Fruit fly (Drosophila melanogaster) whole organism, embryonic: ENCODE data around the gene Tsp66A.

Experiments used
- Abd-B ChIP-seq: fragments of 200-800 bp; sonication (Bioruptor generic); optimal IDR thresholded peaks from 2 replicates; lab custom pipeline; 2018; ENCODE audit warnings: missing biosample characterization, mild to moderate bottlenecking, missing genetic modification characterization, moderate library complexity
- Antp ChIP-seq: fragments of 200-800 bp; sonication (Bioruptor generic); optimal IDR thresholded peaks from 3 replicates; lab custom pipeline; 2016; ENCODE audit warnings: missing biosample characterization, missing genetic modification characterization
- Awh ChIP-seq: fragments of 200-800 bp; sonication (Bioruptor generic); IDR thresholded peaks from 2 replicates; pipeline ENCODE4, ENCODE4 v1.3.6; 2022; ENCODE audit warnings: missing biosample characterization, missing genetic modification characterization
- CG10147 ChIP-seq: fragments of 200-800 bp; sonication (Bioruptor generic); optimal IDR thresholded peaks from 2 replicates; lab custom pipeline; 2019; ENCODE audit warnings: missing biosample characterization, mild to moderate bottlenecking, missing genetic modification characterization, moderate library complexity
- CG10321 ChIP-seq: fragments of 200-800 bp; sonication (Bioruptor generic); IDR thresholded peaks from 2 replicates; pipeline ENCODE4 v1.3.6; 2022; ENCODE audit warnings: missing biosample characterization, missing genetic modification characterization
- CG11093 ChIP-seq: fragments of 200-800 bp; sonication (Bioruptor generic); IDR thresholded peaks from 3 replicates; pipeline ENCODE4 v1.3.6; 2022; ENCODE audit warnings: missing biosample characterization, missing genetic modification characterization
- CG1233 ChIP-seq: fragments of 200-800 bp; sonication (Bioruptor generic); optimal IDR thresholded peaks from 4 replicates; lab custom pipeline; 2018; ENCODE audit warnings: missing biosample characterization, mild to moderate bottlenecking, missing genetic modification characterization
- CG13775 ChIP-seq: fragments of 200-800 bp; sonication (Bioruptor generic); optimal IDR thresholded peaks from 3 replicates; lab custom pipeline; 2017; ENCODE audit warnings: missing biosample characterization, mild to moderate bottlenecking, missing genetic modification characterization
- CG14441 ChIP-seq: fragments of 200-800 bp; sonication (Bioruptor generic); IDR thresholded peaks from 2 replicates; pipeline ENCODE4 v1.3.6; 2022; ENCODE audit warnings: missing biosample characterization, missing genetic modification characterization
- CG1603 ChIP-seq: fragments of 200-800 bp; sonication (Bioruptor generic); optimal IDR thresholded peaks from 2 replicates; lab custom pipeline; 2019; ENCODE audit warnings: missing biosample characterization, mild to moderate bottlenecking, missing genetic modification characterization, moderate library complexity
- CG17186 ChIP-seq: fragments of 200-800 bp; sonication (Bioruptor generic); optimal IDR thresholded peaks from 3 replicates; lab custom pipeline; 2017; ENCODE audit warnings: missing biosample characterization, missing genetic modification reagents, missing genetic modification characterization
- CG1832 ChIP-seq: fragments of 200-800 bp; sonication (Bioruptor generic); optimal IDR thresholded peaks from 2 replicates; lab custom pipeline; 2017; ENCODE audit warnings: missing biosample characterization, mild to moderate bottlenecking, missing genetic modification characterization, inconsistent platforms
- CG2199 ChIP-seq: fragments of 200-800 bp; sonication (Bioruptor generic); IDR thresholded peaks from 3 replicates; pipeline ENCODE4 v1.3.6; 2022; ENCODE audit warnings: missing biosample characterization, missing genetic modification characterization
- CG2678 ChIP-seq: fragments of 200-800 bp; sonication (Bioruptor generic); optimal IDR thresholded peaks from 3 replicates; lab custom pipeline; 2019; ENCODE audit warnings: missing biosample characterization, mild to moderate bottlenecking, missing genetic modification characterization, moderate library complexity
- CG2712 ChIP-seq: fragments of 200-800 bp; optimal IDR thresholded peaks from 3 replicates; lab custom pipeline; 2019; ENCODE audit warnings: missing biosample characterization, mild to moderate bottlenecking, missing genetic modification characterization, moderate library complexity
- CG31365 ChIP-seq: fragments of 200-800 bp; sonication (Bioruptor generic); optimal IDR thresholded peaks from 2 replicates; lab custom pipeline; 2018; ENCODE audit warnings: missing biosample characterization, mild to moderate bottlenecking, missing genetic modification characterization
- CG33213 ChIP-seq: fragments of 200-800 bp; sonication (Bioruptor generic); optimal IDR thresholded peaks from 3 replicates; lab custom pipeline; 2016; ENCODE audit warnings: missing biosample characterization, missing genetic modification characterization
- CG3847 ChIP-seq: fragments of 200-800 bp; sonication (Bioruptor generic); IDR thresholded peaks from 2 replicates; pipeline ENCODE4 v1.3.6; 2022; ENCODE audit warnings: missing biosample characterization, missing genetic modification characterization
- CG6689 ChIP-seq: fragments of 200-800 bp; sonication (Bioruptor generic); IDR thresholded peaks from 2 replicates; pipeline ENCODE4 v1.3.6; 2022; ENCODE audit warnings: missing biosample characterization, missing genetic modification characterization
- CG7357 ChIP-seq: fragments of 200-800 bp; sonication (Bioruptor generic); IDR thresholded peaks from 3 replicates; pipeline ENCODE4 v1.3.6; 2022; ENCODE audit warnings: missing biosample characterization, missing genetic modification characterization
- CG7839 ChIP-seq: fragments of 200-800 bp; sonication (Bioruptor generic); optimal IDR thresholded peaks from 3 replicates; lab custom pipeline; 2018; ENCODE audit warnings: missing biosample characterization, mild to moderate bottlenecking, missing genetic modification characterization, moderate library complexity
- CG8388 ChIP-seq: fragments of 200-800 bp; sonication (Bioruptor generic); optimal IDR thresholded peaks from 2 replicates; lab custom pipeline; 2019; ENCODE audit warnings: missing biosample characterization, mild to moderate bottlenecking, missing genetic modification characterization, moderate library complexity
- D19B ChIP-seq: fragments of 200-800 bp; sonication (Bioruptor generic); optimal IDR thresholded peaks from 2 replicates; lab custom pipeline; 2017; ENCODE audit warnings: missing biosample characterization, mild to moderate bottlenecking, missing genetic modification characterization
- Dek ChIP-seq: fragments of 200-800 bp; sonication (Bioruptor generic); optimal IDR thresholded peaks from 3 replicates; lab custom pipeline; 2019; ENCODE audit warnings: missing biosample characterization, mild to moderate bottlenecking, missing genetic modification characterization, moderate library complexity
- Lhr ChIP-seq: fragments of 200-800 bp; sonication (Bioruptor generic); optimal IDR thresholded peaks from 3 replicates; lab custom pipeline; 2017; ENCODE audit warnings: mild to moderate bottlenecking, missing biosample characterization, missing genetic modification reagents, missing genetic modification characterization
- Max ChIP-seq: fragments of 200-800 bp; sonication (Bioruptor generic); optimal IDR thresholded peaks from 2 replicates; lab custom pipeline; 2016; ENCODE audit warnings: missing biosample characterization, mild to moderate bottlenecking, missing genetic modification characterization
- NC2β ChIP-seq: fragments of 200-800 bp; sonication (Bioruptor generic); optimal IDR thresholded peaks from 2 replicates; lab custom pipeline; 2016; ENCODE audit warnings: missing biosample characterization, missing genetic modification characterization
- Xrp1 ChIP-seq: fragments of 200-800 bp; sonication (Bioruptor generic); IDR thresholded peaks from 2 replicates; pipeline ENCODE4 v1.3.6; 2022; ENCODE audit warnings: missing biosample characterization, missing genetic modification characterization
- amos ChIP-seq: fragments of 200-800 bp; sonication (Bioruptor generic); IDR thresholded peaks from 2 replicates; pipeline ENCODE4 v1.3.6; 2022; ENCODE audit warnings: missing biosample characterization, missing genetic modification characterization; ENCODE audit not compliant: partially characterized antibody
- bbx ChIP-seq: fragments of 200-800 bp; sonication (Bioruptor generic); IDR thresholded peaks from 2 replicates; pipeline ENCODE4 v1.3.6; 2022; ENCODE audit warnings: missing biosample characterization, missing genetic modification characterization; ENCODE audit not compliant: partially characterized antibody
- bcd ChIP-seq: fragments of 200-800 bp; sonication (Bioruptor generic); optimal IDR thresholded peaks from 2 replicates; lab custom pipeline; 2017; ENCODE audit warnings: missing biosample characterization, mild to moderate bottlenecking, missing genetic modification characterization
- ci ChIP-seq: fragments of 200-800 bp; sonication (Bioruptor generic); IDR thresholded peaks from 3 replicates; pipeline ENCODE4 v1.3.6; 2022; ENCODE audit warnings: missing biosample characterization, missing genetic modification characterization
- dmrt11E ChIP-seq: fragments of 200-800 bp; sonication (Bioruptor generic); optimal IDR thresholded peaks from 3 replicates; lab custom pipeline; 2018; ENCODE audit warnings: missing biosample characterization, mild to moderate bottlenecking, missing genetic modification characterization, moderate library complexity
- esg ChIP-seq: fragments of 200-800 bp; sonication (Bioruptor generic); conservative IDR thresholded peaks from 2 replicates; pipeline ENCODE4 v1.3.6; 2022; ENCODE audit warnings: missing biosample characterization, missing genetic modification characterization
- ewg ChIP-seq: fragments of 200-800 bp; sonication (Bioruptor generic); optimal IDR thresholded peaks from 3 replicates; lab custom pipeline; 2017; ENCODE audit warnings: mild to moderate bottlenecking, missing biosample characterization, missing genetic modification reagents, missing genetic modification characterization
- exex ChIP-seq: fragments of 200-800 bp; sonication (Bioruptor generic); optimal IDR thresholded peaks from 4 replicates; lab custom pipeline; 2018; ENCODE audit warnings: missing biosample characterization, mild to moderate bottlenecking, missing genetic modification characterization, moderate library complexity
- gcm2 ChIP-seq: fragments of 200-800 bp; sonication (Bioruptor generic); optimal IDR thresholded peaks from 2 replicates; lab custom pipeline; 2016; ENCODE audit warnings: missing biosample characterization, missing genetic modification characterization
- hth ChIP-seq: fragments of >200 bp; optimal IDR thresholded peaks from 2 replicates; lab custom pipeline; 2017; ENCODE audit warnings: inconsistent platforms
- ken ChIP-seq: fragments of 200-800 bp; sonication (Bioruptor generic); IDR thresholded peaks from 3 replicates; pipeline ENCODE4 v1.3.6; 2022; ENCODE audit warnings: missing biosample characterization, missing genetic modification characterization
- knrl ChIP-seq: fragments of 200-800 bp; sonication (Bioruptor generic); IDR thresholded peaks from 3 replicates; pipeline ENCODE4 v1.3.6; 2022; ENCODE audit warnings: missing biosample characterization, missing genetic modification characterization; ENCODE audit not compliant: partially characterized antibody
- lbe ChIP-seq: fragments of 200-800 bp; sonication (Bioruptor generic); optimal IDR thresholded peaks from 2 replicates; lab custom pipeline; 2016; ENCODE audit warnings: missing biosample characterization, mild to moderate bottlenecking, missing genetic modification characterization
- lilli ChIP-seq: fragments of 200-800 bp; sonication (Bioruptor generic); optimal IDR thresholded peaks from 3 replicates; lab custom pipeline; 2016; ENCODE audit warnings: missing biosample characterization, missing genetic modification characterization
- maf-S ChIP-seq: fragments of 200-800 bp; sonication (Bioruptor generic); optimal IDR thresholded peaks from 2 replicates; lab custom pipeline; 2016; ENCODE audit warnings: missing biosample characterization, missing genetic modification characterization
- nmo ChIP-seq: fragments of 200-800 bp; sonication (Bioruptor generic); optimal IDR thresholded peaks from 2 replicates; lab custom pipeline; 2018; ENCODE audit warnings: missing biosample characterization, mild to moderate bottlenecking, missing genetic modification characterization, moderate library complexity
- ranshi ChIP-seq: fragments of 200-800 bp; sonication (Bioruptor generic); IDR thresholded peaks from 2 replicates; pipeline ENCODE4 v1.3.6; 2022; ENCODE audit warnings: missing biosample characterization, missing genetic modification characterization
- rib ChIP-seq: fragments of 200-800 bp; sonication (Bioruptor generic); IDR thresholded peaks from 2 replicates; pipeline ENCODE4 v1.3.6; 2022; ENCODE audit warnings: missing biosample characterization, missing genetic modification characterization
- slbo ChIP-seq: fragments of 200-800 bp; sonication (Bioruptor generic); IDR thresholded peaks from 2 replicates; pipeline ENCODE4 v1.3.6; 2022; ENCODE audit warnings: missing biosample characterization, missing genetic modification characterization
- tin ChIP-seq: fragments of 200-800 bp; sonication (Bioruptor generic); optimal IDR thresholded peaks from 3 replicates; lab custom pipeline; 2016; ENCODE audit warnings: missing biosample characterization, missing genetic modification characterization

Tsp66A gene

dm6 chr3L:7510414-7511384 is 45.4 kb downstream of the Tsp66A start, which contains the start of gene CG7546 (continued):
- peak; percentile 16 for TF ChIP-seq NC2β
- no peak for TF ChIP-seq CG11093 (GFP tag; lab: Robert Waterston, UW)
- peak; percentile 26 for TF ChIP-seq ewg (GFP tag; lab: Kevin White, UChicago)
- peak; percentile 16 for TF ChIP-seq Dek (tag; lab: Kevin White, UChicago)
- TF ChIP-seq CG17186 (GFP tag; lab: Kevin White, UChicago): no peak
- no peak for TF ChIP-seq Xrp1 (GFP tag; lab: Robert Waterston, UW)
- TF ChIP-seq nmo (GFP tag; lab: Kevin White, UChicago): peak; percentile 56
- TF ChIP-seq dmrt11E (tag; lab: Kevin White, UChicago): peak; percentile 47
- no peak; the same call in 1 of the 2 replicates for TF ChIP-seq bbx (GFP tag; lab: Robert Waterston, UW)
- no peak for TF ChIP-seq CG7357
- TF ChIP-seq Max (GFP tag; lab: Kevin White, UChicago): no peak
- peak; percentile 84 for TF ChIP-seq CG1832 (GFP tag; lab: Kevin White, UChicago)
- peak; percentile 50 for TF ChIP-seq CG6689 (GFP tag; lab: Robert Waterston, UW)
- TF ChIP-seq ken (GFP tag; lab: Robert Waterston, UW): 0 out of 3 replicates have a peak, but pooled peaks have one; percentile 15
- peak; percentile 36 for TF ChIP-seq CG1603 (tag; lab: Kevin White, UChicago)
- peak; percentile 37; the same call in 1 of the 2 replicates for TF ChIP-seq esg (GFP tag; lab: Robert Waterston, UW)
- TF ChIP-seq Antp (GFP tag; lab: Kevin White, UChicago): no peak
- TF ChIP-seq tin (GFP tag; lab: Kevin White, UChicago): peak; percentile 10
- no peak for TF ChIP-seq exex (tag; lab: Kevin White, UChicago)
- no peak for TF ChIP-seq gcm2 (GFP tag; lab: Kevin White, UChicago)
- peak; percentile 69 for TF ChIP-seq slbo (GFP tag; lab: Robert Waterston, UW)
- peak; percentile 20 for TF ChIP-seq CG8388
- TF ChIP-seq CG14441 (GFP tag; lab: Robert Waterston, UW): peak; percentile 44; the same call in 1 of the 2 replicates
- 0 out of 2 replicates have a peak, but pooled peaks have one; percentile 13 for TF ChIP-seq amos
- TF ChIP-seq Awh: no peak
- no peak for TF ChIP-seq CG33213
- no peak for TF ChIP-seq CG1233 (GFP tag; lab: Kevin White, UChicago)
- TF ChIP-seq D19B (GFP tag; lab: Kevin White, UChicago): no peak
- TF ChIP-seq CG31365 (tag; lab: Kevin White, UChicago): no peak
- peak; percentile 26; the same call in 1 of the 2 replicates for TF ChIP-seq ranshi
- no peak for TF ChIP-seq CG10147
- 0 out of 3 replicates have a peak, but pooled peaks have one; percentile 21 for TF ChIP-seq ci (GFP tag; lab: Robert Waterston, UW)
- peak; percentile 63 for TF ChIP-seq rib
- no peak for TF ChIP-seq CG2199 (GFP tag; lab: Robert Waterston, UW)
- TF ChIP-seq CG10321 (GFP tag; lab: Robert Waterston, UW): peak; percentile 50; the same call in 1 of the 2 replicates
- peak; percentile 61 for TF ChIP-seq CG13775 (GFP tag; lab: Kevin White, UChicago)
- TF ChIP-seq lilli: peak; percentile 31
- TF ChIP-seq CG7839 (tag; lab: Kevin White, UChicago): peak; percentile 50
- peak; percentile 73 for TF ChIP-seq CG3847
- no peak for TF ChIP-seq hth
- peak; percentile 63 for TF ChIP-seq Lhr (GFP tag; lab: Kevin White, UChicago)
- peak; percentile 31 for TF ChIP-seq bcd (GFP tag; lab: Kevin White, UChicago)
- TF ChIP-seq Abd-B (GFP tag; lab: Kevin White, UChicago): peak; percentile 28
- no peak for TF ChIP-seq maf-S
- TF ChIP-seq knrl (GFP tag; lab: Robert Waterston, UW): peak; percentile 35; the same call in 1 of the 3 replicates
- no peak for TF ChIP-seq CG2678 (tag; lab: Kevin White, UChicago)
- TF ChIP-seq lbe (GFP tag; lab: Kevin White, UChicago): no peak
- peak; percentile 33 for TF ChIP-seq CG2712 (tag; lab: Kevin White, UChicago)
